Worm (Caenorhabditis elegans): ENCODE data around the gene Y48E1B.3.

The Y48E1B.3 gene

DNA sequence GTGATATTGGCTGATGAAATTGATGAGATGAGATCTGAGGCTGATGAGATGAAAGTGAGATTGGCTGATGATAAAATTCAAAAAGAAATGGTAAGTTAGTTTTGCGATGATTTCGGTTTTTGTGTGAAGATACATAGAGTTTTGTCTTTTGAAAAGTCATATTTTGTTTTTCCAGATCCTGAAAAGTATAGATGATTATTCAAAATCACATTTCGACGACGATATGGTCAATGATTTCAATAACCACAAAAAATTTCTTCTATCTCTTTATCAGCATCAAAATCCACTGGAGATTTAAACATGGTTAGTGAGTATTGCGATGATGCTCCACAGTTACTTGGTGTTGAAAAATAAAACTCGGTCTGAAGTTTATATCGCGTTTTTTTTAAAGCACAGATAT, 33.1 kb upstream of the Y48E1B.3 start, which contains the start of gene csp-1:
csp-1 (plus strand) TSS at position 301 of the 400 bp plus-strand sequence.
- TF ChIP-seq lin-35 (GFP tag; optimal IDR thresholded peaks at IDR 0.05), result no peak
- no peak for TF ChIP-seq mef-2 (tag; optimal IDR thresholded peaks at IDR 0.05)
- TF ChIP-seq nhr-85 (tag), result peak; percentile 29
- no peak for TF ChIP-seq efl-1 (optimal IDR thresholded peaks at IDR 0.05)
- TF ChIP-seq efl-1 (GFP tag; optimal IDR thresholded peaks at IDR 0.05 in 1 of 2), result peak in 1 of 2 experiments; percentile 80

DNA sequence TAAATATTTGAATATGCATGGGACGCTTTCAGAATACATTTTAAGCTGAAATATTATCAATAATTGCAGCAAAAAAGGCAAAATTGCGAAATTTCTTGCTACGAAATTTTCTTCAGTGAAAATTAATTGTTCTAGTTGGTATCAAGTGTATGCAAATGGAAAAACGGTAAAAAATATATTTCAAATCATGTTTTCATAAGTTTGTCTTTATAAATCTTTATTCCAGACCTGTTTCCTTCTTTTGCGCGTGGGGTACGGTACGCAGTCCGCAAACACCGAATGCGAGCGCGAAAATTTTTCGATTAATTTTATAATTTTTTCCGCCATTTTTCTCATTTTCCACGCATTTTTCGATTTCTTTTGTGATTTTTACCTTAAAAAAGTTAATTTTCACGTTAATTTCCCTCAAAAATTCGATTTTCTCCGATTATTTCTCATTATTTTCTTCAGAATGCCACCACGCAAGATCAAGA, 28.8 kb upstream of the Y48E1B.3 start, which contains the start of the genes fbxc-23 and csc-1:
fbxc-23 (minus strand) TSS at position 51 of the 473 bp plus-strand sequence.
csc-1 (plus strand) TSS at position 451 of the 473 bp plus-strand sequence.
- no peak for TF ChIP-seq egl-13 (tag; optimal IDR thresholded peaks at IDR 0.05)
- TF ChIP-seq snpc-4 (tag; optimal IDR thresholded peaks at IDR 0.05), result peak; percentile 60
- peak; percentile 25 for TF ChIP-seq fkh-8 (tag; optimal IDR thresholded peaks at IDR 0.05)
- TF ChIP-seq nhr-28 (tag; optimal IDR thresholded peaks at IDR 0.05), result no peak
- no peak for TF ChIP-seq fkh-10 (GFP tag; optimal IDR thresholded peaks at IDR 0.05)
- TF ChIP-seq fkh-4 (tag; optimal IDR thresholded peaks at IDR 0.05; ENCODE audit: borderline replicate concordance), result peak; percentile 20
- TF ChIP-seq lin-39 (tag; optimal IDR thresholded peaks at IDR 0.05), result no peak
- no peak for TF ChIP-seq egl-27 (tag; optimal IDR thresholded peaks at IDR 0.05)
- no peak for TF ChIP-seq nhr-11 (tag; optimal IDR thresholded peaks at IDR 0.05)
- TF ChIP-seq elt-2 (tag; optimal IDR thresholded peaks at IDR 0.05), result no peak
- no peak for TF ChIP-seq unc-98 (GFP tag; IDR thresholded peaks at IDR 0.05)
- TF ChIP-seq nhr-71 (tag; optimal IDR thresholded peaks at IDR 0.05), result peak; percentile 61
- TF ChIP-seq lin-14 (GFP tag; optimal IDR thresholded peaks at IDR 0.05), result peak; percentile 43
- no peak for TF ChIP-seq ztf-4 (tag; optimal IDR thresholded peaks at IDR 0.05)
- no peak for TF ChIP-seq ama-1 (optimal IDR thresholded peaks at IDR 0.05)
- no peak for TF ChIP-seq aha-1 (tag; optimal IDR thresholded peaks at IDR 0.05)
- TF ChIP-seq dsc-1 (tag; optimal IDR thresholded peaks at IDR 0.05), result peak; percentile 33
- no peak for TF ChIP-seq zag-1 (tag; optimal IDR thresholded peaks at IDR 0.05)
- peak; percentile 89 to 95 for TF ChIP-seq lin-35 (GFP tag; optimal IDR thresholded peaks at IDR 0.05)
- TF ChIP-seq lsy-2 (tag; optimal IDR thresholded peaks at IDR 0.05), result peak; percentile 97 to 99
- no peak for TF ChIP-seq mab-9 (GFP tag; IDR thresholded peaks at IDR 0.05)
- TF ChIP-seq mef-2 (tag; optimal IDR thresholded peaks at IDR 0.05), result no peak
- TF ChIP-seq mdl-1 (tag; optimal IDR thresholded peaks at IDR 0.05), result peak in 1 of 2 experiments; percentile 41
- no peak for TF ChIP-seq ceh-63 (GFP tag; optimal IDR thresholded peaks at IDR 0.05)
- no peak for TF ChIP-seq unc-30 (tag; optimal IDR thresholded peaks at IDR 0.05)
- TF ChIP-seq hpl-2 (GFP tag; optimal IDR thresholded peaks at IDR 0.05), result no peak
- TF ChIP-seq nhr-47 (tag; optimal IDR thresholded peaks at IDR 0.05), result peak; percentile 51
- no peak for TF ChIP-seq sox-4 (tag; optimal IDR thresholded peaks at IDR 0.05)
- no peak for TF ChIP-seq fos-1 (tag; optimal IDR thresholded peaks at IDR 0.05)
- no peak for TF ChIP-seq nhr-90 (tag; optimal IDR thresholded peaks at IDR 0.05; ENCODE audit: poor library complexity)
- TF ChIP-seq ces-1 (GFP tag; optimal IDR thresholded peaks at IDR 0.05), result no peak
- peak; percentile 20 to 42 (median 28) for TF ChIP-seq ceh-82 (tag; optimal IDR thresholded peaks at IDR 0.05)
- TF ChIP-seq skn-1 (tag; optimal IDR thresholded peaks at IDR 0.05), result no peak
- no peak for TF ChIP-seq alr-1 (tag; optimal IDR thresholded peaks at IDR 0.05; ENCODE audit: borderline replicate concordance)
- TF ChIP-seq hlh-4 (tag; optimal IDR thresholded peaks at IDR 0.05), result no peak
- no peak for TF ChIP-seq nhr-84 (tag; optimal IDR thresholded peaks at IDR 0.05)
- peak; percentile 36 for TF ChIP-seq rnt-1 (tag; optimal IDR thresholded peaks at IDR 0.05)
- no peak for TF ChIP-seq hlh-17 (GFP tag; optimal IDR thresholded peaks at IDR 0.05; ENCODE audit: borderline replicate concordance)
- TF ChIP-seq unc-86 (tag; optimal IDR thresholded peaks at IDR 0.05), result no peak
- TF ChIP-seq xbp-1 (tag; optimal IDR thresholded peaks at IDR 0.05), result peak; percentile 39
- no peak for TF ChIP-seq sptf-1 (tag; optimal IDR thresholded peaks at IDR 0.05)
- TF ChIP-seq swsn-7 (tag; optimal IDR thresholded peaks at IDR 0.05), result peak; percentile 48
- no peak for TF ChIP-seq unc-62 (GFP tag; optimal IDR thresholded peaks at IDR 0.05)
- peak; percentile 48 for TF ChIP-seq nhr-19 (GFP tag; conservative IDR thresholded peaks at IDR 0.05)
- peak; percentile 92 for TF ChIP-seq F16B12.6 (tag; optimal IDR thresholded peaks at IDR 0.05)
- no peak for TF ChIP-seq zip-4 (GFP tag; optimal IDR thresholded peaks at IDR 0.05)
- peak; percentile 75 for TF ChIP-seq mep-1 (tag; optimal IDR thresholded peaks at IDR 0.05)
- no peak for TF ChIP-seq nhr-237 (tag; optimal IDR thresholded peaks at IDR 0.05)
- peak; percentile 48; the same call in 1 of the 2 replicates for TF ChIP-seq grh-1 (GFP tag; IDR thresholded peaks at IDR 0.05)

Measured in whole organism, L1 larva.